Worm (Caenorhabditis elegans): ENCODE measurements around the gene nmat-1.

nmat-1 gene

DNA sequence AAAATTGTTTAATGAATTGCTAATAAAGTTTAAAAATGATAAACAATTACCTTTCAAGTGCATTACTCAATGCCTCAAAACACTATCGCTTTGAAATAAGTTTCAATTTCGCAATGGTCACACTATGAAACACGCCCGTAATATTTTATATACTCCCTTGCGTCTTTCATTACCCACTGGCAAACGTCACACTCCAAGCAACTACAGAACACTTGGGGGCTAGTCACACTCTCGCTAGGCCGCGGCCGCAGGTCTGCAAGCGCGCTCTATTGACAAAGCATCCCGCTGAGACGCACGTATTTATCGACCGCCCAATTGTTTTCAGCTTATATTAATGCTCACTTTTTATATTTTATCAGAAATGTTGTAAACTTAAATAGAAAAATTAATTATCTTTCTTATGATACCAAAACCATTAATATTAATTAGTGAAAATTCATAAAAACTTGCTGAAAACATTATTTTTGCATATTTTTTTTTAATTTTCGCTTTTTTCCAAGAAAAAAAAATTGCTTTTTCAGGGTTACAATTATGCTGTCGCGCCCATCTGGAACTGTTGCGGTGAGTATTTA, at the start of gene nmat-1, which contains the start of gene ucr-2.1:
nmat-1 (minus strand) TSS at position 136 of the 572 bp plus-strand sequence.
ucr-2.1 (plus strand) TSS at position 522 of the 572 bp plus-strand sequence.
- TF ChIP-seq flt-1 (GFP tag; IDR thresholded peaks at IDR 0.05) (0 out of 2 replicates have a peak, but pooled peaks have one; percentile 27), med-1 (GFP tag; optimal IDR thresholded peaks at IDR 0.05; ENCODE audit: insufficient read depth) (no peak), T22C8.4 (GFP tag; IDR thresholded peaks at IDR 0.05) (no peak), klf-2 (GFP tag; conservative IDR thresholded peaks at IDR 0.05) (no peak), tab-1 (GFP tag; IDR thresholded peaks at IDR 0.05) (no peak), cog-1 (tag; optimal IDR thresholded peaks at IDR 0.05) (no peak), ztf-29 (GFP tag; IDR thresholded peaks at IDR 0.05) (no peak; the same call in 1 of the 2 replicates), ref-1 (GFP tag; conservative IDR thresholded peaks at IDR 0.05) (no peak), ztf-23 (GFP tag; IDR thresholded peaks at IDR 0.05) (no peak)

DNA sequence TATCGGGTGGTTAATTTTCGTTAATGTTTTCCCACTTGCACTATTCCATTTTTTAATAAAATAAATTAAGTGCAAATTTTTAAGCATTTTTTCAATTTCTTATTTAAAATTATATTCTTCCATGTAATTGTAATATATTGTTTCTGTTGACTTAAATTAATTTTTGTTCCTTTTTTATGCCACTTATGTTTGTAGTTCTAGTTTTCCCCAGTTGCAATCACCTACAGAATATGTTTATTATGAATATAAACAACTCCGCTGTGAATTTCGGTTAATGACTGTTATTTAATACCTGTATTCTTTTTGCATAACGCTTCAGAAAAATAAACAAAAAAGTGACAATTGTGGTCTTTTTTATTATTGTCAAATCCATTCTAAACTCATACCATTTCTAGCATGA, 47.1 kb upstream of the nmat-1 start, which contains the start of gene lgc-23:
lgc-23 (plus strand) TSS at position 301 of the 400 bp plus-strand sequence.
- no peak for TF ChIP-seq klf-2 (GFP tag; conservative IDR thresholded peaks at IDR 0.05)
- no peak for TF ChIP-seq ztf-29 (GFP tag; IDR thresholded peaks at IDR 0.05)
- TF ChIP-seq flt-1 (GFP tag; IDR thresholded peaks at IDR 0.05) = no peak
- no peak for TF ChIP-seq ztf-23 (GFP tag; IDR thresholded peaks at IDR 0.05)
- TF ChIP-seq tab-1 (GFP tag; IDR thresholded peaks at IDR 0.05) = no peak
- no peak for TF ChIP-seq ref-1 (GFP tag; conservative IDR thresholded peaks at IDR 0.05)
- no peak for TF ChIP-seq T22C8.4 (GFP tag; IDR thresholded peaks at IDR 0.05)
- no peak for TF ChIP-seq med-1 (GFP tag; optimal IDR thresholded peaks at IDR 0.05; ENCODE audit: insufficient read depth)
- TF ChIP-seq cog-1 (tag; optimal IDR thresholded peaks at IDR 0.05) = no peak

DNA sequence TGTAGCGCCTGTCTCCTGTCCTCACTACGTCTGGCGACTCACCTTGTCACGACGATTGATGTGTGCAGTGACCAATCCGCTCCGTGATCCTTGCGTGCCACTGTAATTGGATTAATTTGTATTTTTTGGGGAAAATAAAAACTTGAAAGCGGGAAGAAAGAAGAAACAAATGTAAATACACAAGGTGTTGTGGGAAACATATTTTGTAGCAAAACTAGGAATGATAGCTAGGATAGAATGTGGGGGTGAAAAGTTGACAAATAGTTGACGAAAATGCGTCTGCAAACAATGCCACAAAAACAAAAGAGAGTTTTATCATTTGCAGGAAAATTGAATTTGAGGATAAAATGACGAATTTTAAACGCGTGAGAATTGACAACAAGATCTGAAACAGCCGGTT, 39.1 kb upstream of the nmat-1 start, which contains the start of gene B0198.3:
B0198.3 (minus strand) TSS at position 101 of the 400 bp plus-strand sequence.
- TF ChIP-seq tab-1 (GFP tag; IDR thresholded peaks at IDR 0.05) (no peak), med-1 (GFP tag; optimal IDR thresholded peaks at IDR 0.05; ENCODE audit: insufficient read depth) (no peak), cog-1 (tag; optimal IDR thresholded peaks at IDR 0.05) (no peak), klf-2 (GFP tag; conservative IDR thresholded peaks at IDR 0.05) (no peak), T22C8.4 (GFP tag; IDR thresholded peaks at IDR 0.05) (no peak)

DNA sequence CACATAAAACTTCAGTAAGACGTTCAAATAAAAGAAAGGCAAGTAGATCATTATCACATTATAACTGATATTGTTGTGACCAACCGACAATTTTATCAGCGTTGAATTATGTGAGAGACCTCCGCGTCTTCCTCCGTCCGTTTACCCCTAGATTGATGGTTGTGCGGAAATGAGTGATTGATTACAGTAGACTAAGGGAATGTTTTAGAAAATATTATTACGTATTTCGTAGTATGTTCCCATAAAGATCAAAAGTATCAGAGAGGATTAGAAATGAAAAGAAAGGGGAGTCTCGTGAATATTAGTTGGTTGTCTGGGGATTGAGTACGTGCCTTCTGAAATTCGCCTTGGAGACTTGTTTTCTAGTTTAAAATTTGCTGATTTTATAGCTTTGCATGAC, 20.9 kb upstream of the nmat-1 start:
- TF ChIP-seq klf-2 (GFP tag; conservative IDR thresholded peaks at IDR 0.05) (no peak), flt-1 (GFP tag; IDR thresholded peaks at IDR 0.05) (no peak), T22C8.4 (GFP tag; IDR thresholded peaks at IDR 0.05) (no peak), tab-1 (GFP tag; IDR thresholded peaks at IDR 0.05) (no peak), ztf-29 (GFP tag; IDR thresholded peaks at IDR 0.05) (no peak), cog-1 (tag; optimal IDR thresholded peaks at IDR 0.05) (no peak), ref-1 (GFP tag; conservative IDR thresholded peaks at IDR 0.05) (no peak), ztf-23 (GFP tag; IDR thresholded peaks at IDR 0.05) (no peak), med-1 (GFP tag; optimal IDR thresholded peaks at IDR 0.05; ENCODE audit: insufficient read depth) (no peak)

DNA sequence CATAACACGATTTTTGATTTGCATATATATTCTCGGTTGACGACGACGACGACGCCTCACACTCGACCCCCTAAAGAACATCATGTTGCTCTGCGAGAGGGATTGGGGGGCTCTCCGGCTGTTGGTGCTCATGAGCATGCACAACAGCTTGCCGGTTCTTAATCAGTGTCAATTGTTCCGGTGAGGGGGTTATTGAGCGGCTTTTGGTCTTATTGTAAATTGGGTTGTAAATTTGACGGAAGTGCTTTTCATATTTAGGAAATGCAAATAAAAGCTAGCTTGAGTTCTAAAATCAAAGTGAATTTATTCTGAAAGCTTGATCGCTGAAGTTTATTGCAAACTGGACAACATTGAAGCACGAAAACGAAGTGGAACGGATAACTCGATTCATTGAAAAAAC, 20.1 kb upstream of the nmat-1 start:
- no peak for TF ChIP-seq klf-2 (GFP tag; conservative IDR thresholded peaks at IDR 0.05)
- TF ChIP-seq cog-1 (tag; optimal IDR thresholded peaks at IDR 0.05) = no peak
- TF ChIP-seq flt-1 (GFP tag; IDR thresholded peaks at IDR 0.05) = no peak
- TF ChIP-seq ref-1 (GFP tag; conservative IDR thresholded peaks at IDR 0.05) = no peak
- no peak for TF ChIP-seq med-1 (GFP tag; optimal IDR thresholded peaks at IDR 0.05; ENCODE audit: insufficient read depth)
- TF ChIP-seq T22C8.4 (GFP tag; IDR thresholded peaks at IDR 0.05) = no peak
- TF ChIP-seq tab-1 (GFP tag; IDR thresholded peaks at IDR 0.05) = no peak
- no peak for TF ChIP-seq ztf-23 (GFP tag; IDR thresholded peaks at IDR 0.05)

DNA sequence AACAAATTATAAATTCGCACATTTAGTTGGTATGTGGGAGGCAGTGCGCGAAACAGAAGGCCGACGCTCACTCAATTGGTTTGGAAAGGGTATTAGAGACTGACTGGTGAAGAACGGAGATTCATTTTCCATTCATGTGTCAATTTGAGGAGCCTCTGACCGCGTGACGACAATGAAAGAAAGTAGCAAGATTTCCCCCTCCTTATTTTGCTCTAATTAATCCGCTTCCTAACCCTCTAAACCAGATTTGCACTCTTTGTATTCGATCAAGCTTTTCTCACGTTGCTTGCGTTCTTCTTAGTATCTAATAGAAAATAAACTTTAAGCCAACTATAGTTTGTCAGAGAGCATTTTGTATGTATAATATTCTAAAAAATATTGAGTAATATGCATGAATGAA, 18.3 kb upstream of the nmat-1 start:
- no peak for TF ChIP-seq klf-2 (GFP tag; conservative IDR thresholded peaks at IDR 0.05)
- TF ChIP-seq cog-1 (tag; optimal IDR thresholded peaks at IDR 0.05) = peak; percentile 2

DNA sequence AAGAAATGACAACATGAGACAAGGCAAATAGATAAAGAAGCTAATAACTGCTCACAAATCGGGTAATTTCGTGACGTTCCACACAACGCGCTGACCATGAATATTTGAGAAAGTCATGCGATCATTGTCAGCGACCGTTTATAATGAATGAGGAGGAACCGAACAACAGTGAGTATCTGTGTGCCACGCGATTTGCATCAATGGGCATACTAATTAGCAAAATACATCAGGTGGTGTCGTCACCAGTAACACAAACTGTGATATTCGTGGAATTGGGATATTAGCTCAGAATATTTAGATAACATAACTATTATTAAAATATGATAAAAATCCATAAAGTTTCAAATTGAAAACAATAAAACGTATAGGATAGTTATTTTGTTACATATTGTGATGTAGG, 16.8 kb upstream of the nmat-1 start:
- TF ChIP-seq cog-1 (tag; optimal IDR thresholded peaks at IDR 0.05) = no peak
- TF ChIP-seq flt-1 (GFP tag; IDR thresholded peaks at IDR 0.05) = no peak
- TF ChIP-seq med-1 (GFP tag; optimal IDR thresholded peaks at IDR 0.05; ENCODE audit: insufficient read depth) = no peak
- TF ChIP-seq ztf-23 (GFP tag; IDR thresholded peaks at IDR 0.05) = no peak
- TF ChIP-seq tab-1 (GFP tag; IDR thresholded peaks at IDR 0.05) = no peak
- TF ChIP-seq ref-1 (GFP tag; conservative IDR thresholded peaks at IDR 0.05) = no peak
- TF ChIP-seq ztf-29 (GFP tag; IDR thresholded peaks at IDR 0.05) = no peak
- TF ChIP-seq klf-2 (GFP tag; conservative IDR thresholded peaks at IDR 0.05) = no peak
- TF ChIP-seq T22C8.4 (GFP tag; IDR thresholded peaks at IDR 0.05) = no peak

DNA sequence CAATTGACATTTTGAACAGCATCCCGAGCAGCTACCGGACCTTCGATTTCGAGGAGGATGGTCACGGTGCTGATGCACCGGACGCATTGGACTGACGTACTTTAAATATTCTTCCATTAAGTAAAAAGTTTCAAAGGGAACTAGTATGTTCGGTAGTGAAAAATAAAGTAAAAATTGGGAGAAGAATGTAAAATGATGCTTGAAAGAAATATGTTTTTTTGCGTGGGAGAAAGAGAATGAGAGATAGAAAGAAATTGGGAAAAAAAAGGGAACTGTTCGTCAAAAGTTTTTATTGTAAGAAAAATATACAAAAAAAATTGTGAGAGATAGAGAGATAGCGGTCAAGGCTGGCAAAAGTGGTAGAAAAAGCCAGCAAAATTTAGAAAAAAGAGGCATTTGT, 16.1 kb upstream of the nmat-1 start, which contains the start of gene tsp-20:
tsp-20 (minus strand) TSS at position 101 of the 400 bp plus-strand sequence.
- TF ChIP-seq T22C8.4 (GFP tag; IDR thresholded peaks at IDR 0.05) (no peak), ztf-29 (GFP tag; IDR thresholded peaks at IDR 0.05) (no peak), cog-1 (tag; optimal IDR thresholded peaks at IDR 0.05) (no peak), med-1 (GFP tag; optimal IDR thresholded peaks at IDR 0.05; ENCODE audit: insufficient read depth) (no peak), klf-2 (GFP tag; conservative IDR thresholded peaks at IDR 0.05) (no peak), ztf-23 (GFP tag; IDR thresholded peaks at IDR 0.05) (no peak), flt-1 (GFP tag; IDR thresholded peaks at IDR 0.05) (no peak), ref-1 (GFP tag; conservative IDR thresholded peaks at IDR 0.05) (no peak), tab-1 (GFP tag; IDR thresholded peaks at IDR 0.05) (no peak)

DNA sequence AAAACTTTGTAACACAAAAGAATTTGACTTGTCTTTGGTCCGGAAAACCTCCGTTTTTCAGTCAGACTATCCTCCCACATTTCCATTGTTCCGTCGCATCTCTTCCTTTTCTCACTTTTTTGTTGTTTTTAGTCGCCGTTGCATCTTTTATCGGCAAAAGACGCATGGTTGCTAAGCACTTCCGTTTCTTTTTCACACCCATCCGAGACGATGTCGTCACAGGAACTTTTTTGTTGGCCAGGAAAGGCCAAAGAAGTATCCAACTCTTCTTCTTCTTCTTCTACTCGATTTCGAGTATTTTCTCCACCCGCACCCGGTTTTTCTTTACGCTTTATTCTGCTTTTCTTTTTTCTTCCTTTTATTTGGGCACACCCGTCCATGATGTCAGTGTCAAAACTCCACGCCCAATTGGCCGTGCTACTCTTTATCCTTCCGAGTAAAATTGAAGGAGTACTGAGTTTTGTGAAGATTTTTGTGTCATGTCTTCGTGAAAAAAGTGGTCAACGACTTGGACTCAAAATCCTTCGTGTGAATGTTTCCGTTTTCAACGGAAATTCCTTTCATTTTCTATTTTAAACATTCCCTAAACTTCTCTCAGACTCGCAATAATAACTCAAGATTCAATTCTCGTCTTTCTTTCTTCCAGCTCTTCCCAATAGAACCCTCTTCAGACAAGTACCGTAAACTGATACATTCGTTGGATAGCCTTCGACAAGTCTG, 7.4 kb upstream of the nmat-1 start, which contains the start of gene B0198.2:
B0198.2 (plus strand) TSS at position 670 of the 720 bp plus-strand sequence.
- TF ChIP-seq cog-1 (tag; optimal IDR thresholded peaks at IDR 0.05) (no peak), T22C8.4 (GFP tag; IDR thresholded peaks at IDR 0.05) (no peak), ref-1 (GFP tag; conservative IDR thresholded peaks at IDR 0.05) (no peak), ztf-23 (GFP tag; IDR thresholded peaks at IDR 0.05) (no peak), med-1 (GFP tag; optimal IDR thresholded peaks at IDR 0.05; ENCODE audit: insufficient read depth) (no peak), tab-1 (GFP tag; IDR thresholded peaks at IDR 0.05) (no peak), flt-1 (GFP tag; IDR thresholded peaks at IDR 0.05) (no peak), ztf-29 (GFP tag; IDR thresholded peaks at IDR 0.05) (no peak), klf-2 (GFP tag; conservative IDR thresholded peaks at IDR 0.05) (no peak)
